Worm (Caenorhabditis elegans): ENCODE results near the gene F01F1.3.

DNA sequence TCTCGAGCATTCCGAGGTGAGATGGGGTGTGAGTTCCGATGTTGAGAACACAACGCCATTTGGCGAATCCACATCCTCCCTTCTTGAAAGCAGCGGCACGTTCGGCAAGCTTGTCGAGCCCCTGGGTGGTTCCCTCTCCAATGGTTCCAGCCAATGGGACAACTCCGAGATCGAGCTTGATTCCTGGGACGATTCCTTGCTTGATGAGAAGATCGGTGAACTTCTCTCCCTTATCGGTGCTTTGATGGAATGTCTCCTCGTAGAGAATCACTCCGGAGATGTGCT, 3.6 kb downstream of the F01F1.3 start:
- TF ChIP-seq egl-27 (tag; optimal IDR thresholded peaks at IDR 0.05) (no peak), nhr-23 (tag; optimal IDR thresholded peaks at IDR 0.05) (no peak), nhr-77 (tag; optimal IDR thresholded peaks at IDR 0.05) (no peak), R02D3.7 (tag; optimal IDR thresholded peaks at IDR 0.05) (no peak), nhr-11 (tag; optimal IDR thresholded peaks at IDR 0.05) (no peak), ztf-11 (tag; optimal IDR thresholded peaks at IDR 0.05) (no peak), nfya-1 (tag; optimal IDR thresholded peaks at IDR 0.05; ENCODE audit: insufficient read depth) (no peak), tbx-2 (tag; optimal IDR thresholded peaks at IDR 0.05) (no peak), elt-3 (tag; optimal IDR thresholded peaks at IDR 0.05) (no peak)

All from whole organism, L3 larva.